Worm (Caenorhabditis elegans) whole organism, L4 larva: Measurements from ENCODE around the gene eef-1A.2.
A peak's percentile ranks its signal among the peaks of the same experiment; 100 is the strongest.

ENCODE experiments used
- nhr-48 ChIP-seq: sonication (generic microtip); optimal IDR thresholded peaks from 2 replicates; lab custom pipeline; 2016; ENCODE audit warnings: mild to moderate bottlenecking, missing genetic modification characterization, missing compliant biosample characterization
- zag-1 ChIP-seq: fragments of 150-350 bp; optimal IDR thresholded peaks from 2 replicates; lab custom pipeline; 2014; ENCODE audit warnings: missing biosample characterization, missing genetic modification characterization
- zip-11 ChIP-seq: fragments of 200-800 bp; sonication (Bioruptor generic); IDR thresholded peaks from 2 replicates; pipeline ENCODE4 v1.3.6; 2022; ENCODE audit warnings: missing genetic modification characterization, missing compliant biosample characterization

DNA sequence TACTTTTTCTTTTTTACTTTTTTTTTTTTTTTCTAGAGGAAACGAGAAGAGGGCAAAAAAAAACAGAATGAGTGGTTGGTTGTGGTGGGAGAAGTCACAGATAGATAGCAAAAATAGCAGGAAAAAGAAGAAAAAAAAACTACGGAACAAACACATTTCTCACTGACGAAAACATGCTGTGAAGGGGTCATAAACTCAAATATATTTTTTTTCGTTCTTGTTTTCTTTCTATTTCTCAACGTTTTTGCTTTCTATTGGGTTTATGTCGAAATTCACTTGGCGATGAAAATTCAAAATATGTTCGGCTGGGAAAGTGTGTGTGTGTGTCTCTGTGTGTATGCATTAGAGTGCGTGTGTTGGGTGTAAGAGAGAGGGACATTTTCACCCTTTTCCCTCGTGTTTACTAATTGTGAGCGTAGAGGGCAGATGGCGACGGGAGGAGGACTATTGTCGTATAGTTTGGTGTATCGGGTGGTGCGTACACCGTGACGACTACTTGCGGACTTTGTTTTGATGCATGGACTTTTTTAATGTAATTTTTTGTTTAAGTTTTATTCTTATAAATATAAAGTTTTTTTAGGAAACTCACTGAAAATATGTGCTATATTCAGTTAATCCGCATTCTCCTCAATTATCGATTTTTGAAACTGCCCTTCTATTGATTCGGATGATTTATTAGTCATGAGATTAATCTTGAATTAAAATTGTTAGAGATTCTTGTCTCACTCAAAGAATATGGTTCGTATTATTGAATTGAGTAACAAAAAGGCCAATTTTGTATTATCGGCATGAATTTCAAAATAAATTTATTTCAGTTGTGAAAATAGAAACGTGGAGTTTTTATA lies 13.9 kb upstream of the eef-1A.2 start:
- TF ChIP-seq nhr-48 (peak; percentile 17), zag-1 (no peak), zip-11 (GFP tag; lab: Robert Waterston, UW) (no peak)
